Fruit fly (Drosophila melanogaster): ENCODE measurements around the gene Cdep.

The Cdep gene

DNA sequence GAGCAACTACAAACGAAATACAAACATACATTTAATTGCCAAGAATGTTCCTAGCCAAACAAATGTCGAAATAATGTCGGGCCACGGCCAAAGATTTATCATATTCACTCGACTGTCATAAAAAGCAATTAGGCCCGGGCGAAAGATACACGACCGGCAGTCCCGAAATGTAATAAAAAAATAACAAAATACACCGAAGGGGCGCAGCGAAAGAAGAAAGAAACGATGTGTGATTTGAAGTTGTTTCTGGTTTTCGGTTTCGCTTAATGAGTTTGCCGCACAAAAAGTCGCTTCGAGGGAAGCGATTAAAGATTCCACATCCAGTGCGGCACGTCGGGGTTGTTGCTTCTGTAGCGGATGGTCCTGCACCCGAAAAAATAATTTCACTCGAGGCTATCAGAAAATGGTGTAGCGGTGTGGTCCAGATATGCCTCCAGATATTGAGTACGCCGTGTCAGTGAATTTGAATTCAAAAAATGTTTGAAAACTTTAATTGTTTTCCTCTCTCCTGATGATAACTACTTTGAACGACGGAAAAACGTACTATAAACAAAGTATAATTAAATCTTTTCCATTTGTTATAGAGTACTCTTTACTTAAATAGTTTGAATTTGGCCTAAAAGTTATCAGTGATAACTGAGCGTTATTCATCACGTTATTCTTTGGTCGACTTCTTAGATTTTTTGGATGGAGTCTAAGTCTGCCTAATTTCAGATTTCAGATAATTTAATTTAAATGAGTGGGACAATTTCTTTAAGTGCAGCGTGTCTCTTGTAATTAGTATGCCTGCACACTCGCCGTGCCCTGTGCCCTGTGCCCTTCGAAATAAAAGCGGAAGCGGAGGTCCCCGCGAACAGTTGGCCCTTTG, 79.0 kb downstream of the Cdep start (continued):
- TF ChIP-seq ssp (GFP tag; IDR thresholded peaks at IDR 0.05) (no peak), CG11695 (GFP tag; IDR thresholded peaks at IDR 0.05) (no peak), sisA (GFP tag; IDR thresholded peaks at IDR 0.05) (no peak), Xrp1 (GFP tag; IDR thresholded peaks at IDR 0.05) (0 out of 2 replicates have a peak, but pooled peaks have one; percentile 47), Fer2 (tag; optimal IDR thresholded peaks at IDR 0.05) (no peak), bcd (GFP tag; optimal IDR thresholded peaks at IDR 0.05) (peak; percentile 38), Dll (GFP tag; IDR thresholded peaks at IDR 0.05; ENCODE audit: partially characterized antibody) (no peak), CG10565 (GFP tag; optimal IDR thresholded peaks at IDR 0.05) (no peak), Dbx (GFP tag; IDR thresholded peaks at IDR 0.05) (no peak), otp (GFP tag; IDR thresholded peaks at IDR 0.05) (no peak), ATbp (GFP tag; optimal IDR thresholded peaks at IDR 0.05) (peak; percentile 2), CG32772 (GFP tag; IDR thresholded peaks at IDR 0.05) (no peak), gsb (GFP tag; IDR thresholded peaks at IDR 0.05) (no peak), lbe (GFP tag; optimal IDR thresholded peaks at IDR 0.05) (no peak), CG10274 (GFP tag; optimal IDR thresholded peaks at IDR 0.05) (no peak), Atf6 (GFP tag; IDR thresholded peaks at IDR 0.05) (no peak), CG9215 (GFP tag; IDR thresholded peaks at IDR 0.05) (no peak), so (GFP tag; IDR thresholded peaks at IDR 0.05) (no peak), cg (GFP tag; optimal IDR thresholded peaks at IDR 0.05) (no peak), CG5245 (GFP tag; optimal IDR thresholded peaks at IDR 0.05) (peak; percentile 14), CG16815 (GFP tag; optimal IDR thresholded peaks at IDR 0.05) (peak; percentile 80), wor (GFP tag; IDR thresholded peaks at IDR 0.05) (no peak), tup (GFP tag; optimal IDR thresholded peaks at IDR 0.05) (no peak), sima (GFP tag; optimal IDR thresholded peaks at IDR 0.05) (no peak), nerfin-1 (tag; optimal IDR thresholded peaks at IDR 0.05) (peak; percentile 36), chn (GFP tag; optimal IDR thresholded peaks at IDR 0.05) (peak; percentile 58), CG12744 (GFP tag; optimal IDR thresholded peaks at IDR 0.05) (no peak), CG5953 (GFP tag; IDR thresholded peaks at IDR 0.05) (no peak), dimm (GFP tag; IDR thresholded peaks at IDR 0.05) (no peak), CG11456 (GFP tag; IDR thresholded peaks at IDR 0.05) (no peak), Nf-YB (GFP tag; optimal IDR thresholded peaks at IDR 0.05) (peak; percentile 51), ewg (GFP tag; optimal IDR thresholded peaks at IDR 0.05) (peak; percentile 12), CG34376 (GFP tag; optimal IDR thresholded peaks at IDR 0.05) (no peak), Nf-YC (tag; optimal IDR thresholded peaks at IDR 0.05) (no peak), slou (GFP tag; optimal IDR thresholded peaks at IDR 0.05) (no peak), eyg (GFP tag; optimal IDR thresholded peaks at IDR 0.05) (no peak), pan (optimal IDR thresholded peaks at IDR 0.05) (no peak), pan (GFP tag; optimal IDR thresholded peaks at IDR 0.05 in 1 of 2, IDR thresholded peaks at IDR 0.05 in 1 of 2) (no peak), ERR (GFP tag; optimal IDR thresholded peaks at IDR 0.05) (no peak), CG6813 (GFP tag; optimal IDR thresholded peaks at IDR 0.05) (peak; percentile 21), CG30020 (tag; optimal IDR thresholded peaks at IDR 0.05) (peak; percentile 13), Doc3 (GFP tag; IDR thresholded peaks at IDR 0.05; ENCODE audit: partially characterized antibody) (no peak), PHDP (tag; optimal IDR thresholded peaks at IDR 0.05) (peak; percentile 35), CG2875 (GFP tag; optimal IDR thresholded peaks at IDR 0.05) (peak; percentile 55), CG6272 (GFP tag; IDR thresholded peaks at IDR 0.05) (no peak), CG13424 (tag; optimal IDR thresholded peaks at IDR 0.05) (peak; percentile 38), CG15011 (GFP tag; optimal IDR thresholded peaks at IDR 0.05) (peak; percentile 22), Eip74EF (GFP tag; optimal IDR thresholded peaks at IDR 0.05) (peak in 1 of 2 experiments; percentile 38), chm (GFP tag; IDR thresholded peaks at IDR 0.05) (no peak), CG31441 (GFP tag; IDR thresholded peaks at IDR 0.05) (peak; percentile 71)
